Worm (Caenorhabditis elegans): ENCODE data around the gene otub-3.

Gene otub-3

DNA sequence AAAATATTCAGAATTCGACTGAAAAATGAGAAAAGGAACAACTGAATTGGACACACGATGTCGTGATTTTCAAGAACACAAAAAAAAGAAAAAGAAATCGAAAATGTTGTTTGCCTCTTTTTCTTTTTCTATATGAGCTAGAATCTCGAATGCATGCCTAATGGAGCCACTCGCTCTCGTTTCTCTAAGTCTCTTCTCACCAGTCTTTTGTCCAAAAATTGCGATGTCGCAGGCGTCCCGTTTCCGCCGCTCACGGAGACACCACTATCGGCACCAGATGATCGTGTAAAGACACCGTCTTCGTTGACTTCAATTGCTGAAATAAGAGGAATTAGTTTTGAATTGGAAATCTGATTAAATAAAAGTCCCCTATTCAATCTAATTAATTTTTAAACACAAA lies 30.6 kb downstream of the otub-3 start (continued):
- TF ChIP-seq ztf-4 (tag; optimal IDR thresholded peaks at IDR 0.05): no peak
- no peak for TF ChIP-seq R02D3.7 (tag; optimal IDR thresholded peaks at IDR 0.05)
- TF ChIP-seq lin-39 (tag; optimal IDR thresholded peaks at IDR 0.05): no peak
- no peak for TF ChIP-seq nhr-11 (tag; optimal IDR thresholded peaks at IDR 0.05)
- TF ChIP-seq ama-1 (optimal IDR thresholded peaks at IDR 0.05): no peak
- no peak for TF ChIP-seq gmeb-1 (tag; optimal IDR thresholded peaks at IDR 0.05)
- TF ChIP-seq mab-5 (tag; optimal IDR thresholded peaks at IDR 0.05): no peak
- no peak for TF ChIP-seq dmd-4 (tag; optimal IDR thresholded peaks at IDR 0.05)
- TF ChIP-seq ceh-16 (tag; optimal IDR thresholded peaks at IDR 0.05): no peak
- no peak for TF ChIP-seq nhr-237 (tag; optimal IDR thresholded peaks at IDR 0.05)

DNA sequence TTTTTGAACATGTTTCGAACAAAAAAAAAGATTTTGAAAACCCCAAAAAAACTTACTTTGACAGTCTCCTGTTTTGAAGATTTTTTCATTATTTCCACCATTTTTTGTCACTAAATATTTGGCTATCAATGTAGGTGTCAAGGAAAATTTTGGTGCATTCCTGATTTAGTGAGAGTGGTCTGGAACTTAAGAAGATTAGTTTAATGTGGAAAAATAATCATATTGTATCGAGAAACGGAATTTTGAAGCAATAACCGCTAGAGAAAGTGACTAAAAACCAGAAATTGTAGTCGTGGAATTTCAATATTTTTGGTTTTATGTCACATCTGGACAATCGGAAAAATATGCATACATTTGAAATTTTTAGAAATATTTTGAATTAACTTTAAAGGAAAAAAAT lies 33.9 kb downstream of the otub-3 start, which contains the start of the genes F20C5.11 and klp-11:
TSS of gene F20C5.11 (minus strand) at position 101 of the 400 bp plus-strand sequence.
TSS of gene klp-11 (minus strand) at position 171 of the 400 bp plus-strand sequence.
- TF ChIP-seq fos-1 (tag; optimal IDR thresholded peaks at IDR 0.05) (no peak), ama-1 (optimal IDR thresholded peaks at IDR 0.05) (no peak), ceh-82 (tag; optimal IDR thresholded peaks at IDR 0.05) (no peak), ZK546.5 (tag; optimal IDR thresholded peaks at IDR 0.05) (no peak), alr-1 (tag; optimal IDR thresholded peaks at IDR 0.05) (no peak), unc-62 (GFP tag; optimal IDR thresholded peaks at IDR 0.05) (no peak), ztf-4 (tag; optimal IDR thresholded peaks at IDR 0.05) (no peak), nhr-23 (tag; optimal IDR thresholded peaks at IDR 0.05) (no peak), Y55F3AM.14 (GFP tag; optimal IDR thresholded peaks at IDR 0.05) (no peak), nhr-6 (tag; optimal IDR thresholded peaks at IDR 0.05) (no peak), peb-1 (tag; optimal IDR thresholded peaks at IDR 0.05) (no peak)

ce11 chrIV:8762471-8762870 lies 34.5 kb downstream of the otub-3 start:
- peak; percentile 76 for TF ChIP-seq nhr-6 (tag; optimal IDR thresholded peaks at IDR 0.05)
- TF ChIP-seq nhr-12 (tag; optimal IDR thresholded peaks at IDR 0.05): no peak
- TF ChIP-seq mab-5 (tag; optimal IDR thresholded peaks at IDR 0.05): peak; percentile 0
- TF ChIP-seq alr-1 (tag; optimal IDR thresholded peaks at IDR 0.05): no peak
- TF ChIP-seq nhr-25 (tag; optimal IDR thresholded peaks at IDR 0.05): no peak
- no peak for TF ChIP-seq mdl-1 (tag; optimal IDR thresholded peaks at IDR 0.05)
- no peak for TF ChIP-seq crh-2 (tag; optimal IDR thresholded peaks at IDR 0.05)
- no peak for TF ChIP-seq sma-3 (GFP tag; optimal IDR thresholded peaks at IDR 0.05)
- peak; percentile 40 to 71 for TF ChIP-seq lsy-2 (tag; optimal IDR thresholded peaks at IDR 0.05)
- peak; percentile 93 for TF ChIP-seq unc-55 (GFP tag; optimal IDR thresholded peaks at IDR 0.05)
- TF ChIP-seq skn-1 (tag; optimal IDR thresholded peaks at IDR 0.05): no peak
- TF ChIP-seq lin-39 (tag; optimal IDR thresholded peaks at IDR 0.05): no peak
- no peak for TF ChIP-seq blmp-1 (tag; optimal IDR thresholded peaks at IDR 0.05; ENCODE audit: insufficient read depth)
- TF ChIP-seq peb-1 (tag; optimal IDR thresholded peaks at IDR 0.05): no peak
- TF ChIP-seq lin-13 (GFP tag; optimal IDR thresholded peaks at IDR 0.05): peak; percentile 43
- peak; percentile 49 for TF ChIP-seq zag-1 (tag; optimal IDR thresholded peaks at IDR 0.05)
- TF ChIP-seq egl-27 (tag; optimal IDR thresholded peaks at IDR 0.05): no peak
- TF ChIP-seq unc-62 (GFP tag; optimal IDR thresholded peaks at IDR 0.05): no peak
- TF ChIP-seq R02D3.7 (tag; optimal IDR thresholded peaks at IDR 0.05): no peak
- TF ChIP-seq nhr-11 (tag; optimal IDR thresholded peaks at IDR 0.05): no peak
- TF ChIP-seq elt-3 (tag; optimal IDR thresholded peaks at IDR 0.05): no peak
- peak; percentile 49 for TF ChIP-seq F13H6.1 (tag; optimal IDR thresholded peaks at IDR 0.05)
- peak; percentile 62 for TF ChIP-seq sma-9 (GFP tag; optimal IDR thresholded peaks at IDR 0.05)
- no peak for TF ChIP-seq sma-9 (tag; optimal IDR thresholded peaks at IDR 0.05)
- no peak for TF ChIP-seq ceh-16 (tag; optimal IDR thresholded peaks at IDR 0.05)
- peak; percentile 66 for TF ChIP-seq nhr-129 (tag; optimal IDR thresholded peaks at IDR 0.05)
- TF ChIP-seq aly-2 (tag; optimal IDR thresholded peaks at IDR 0.05): no peak
- no peak for TF ChIP-seq dmd-4 (tag; optimal IDR thresholded peaks at IDR 0.05)
- TF ChIP-seq elt-1 (tag; optimal IDR thresholded peaks at IDR 0.05): no peak
- no peak for TF ChIP-seq nhr-10 (tag; optimal IDR thresholded peaks at IDR 0.05)
- TF ChIP-seq fos-1 (tag; optimal IDR thresholded peaks at IDR 0.05): no peak
- TF ChIP-seq Y55F3AM.14 (GFP tag; optimal IDR thresholded peaks at IDR 0.05): no peak
- TF ChIP-seq ceh-82 (tag; optimal IDR thresholded peaks at IDR 0.05): no peak
- no peak for TF ChIP-seq ZK546.5 (tag; optimal IDR thresholded peaks at IDR 0.05)
- TF ChIP-seq snpc-4 (tag; optimal IDR thresholded peaks at IDR 0.05): no peak
- TF ChIP-seq nhr-21 (tag; optimal IDR thresholded peaks at IDR 0.05): no peak
- TF ChIP-seq unc-39 (tag; optimal IDR thresholded peaks at IDR 0.05): no peak
- no peak for TF ChIP-seq ztf-4 (tag; optimal IDR thresholded peaks at IDR 0.05)
- TF ChIP-seq ztf-11 (tag; optimal IDR thresholded peaks at IDR 0.05): no peak
- TF ChIP-seq nhr-237 (tag; optimal IDR thresholded peaks at IDR 0.05): no peak
- TF ChIP-seq ztf-1 (GFP tag; conservative IDR thresholded peaks at IDR 0.05): no peak
- TF ChIP-seq nhr-77 (tag; optimal IDR thresholded peaks at IDR 0.05): no peak
- TF ChIP-seq nhr-23 (tag; optimal IDR thresholded peaks at IDR 0.05): no peak
- TF ChIP-seq gmeb-1 (tag; optimal IDR thresholded peaks at IDR 0.05): no peak
- TF ChIP-seq lin-11 (tag; optimal IDR thresholded peaks at IDR 0.05): no peak
- peak; percentile 50 for TF ChIP-seq sem-4 (tag; optimal IDR thresholded peaks at IDR 0.05)
- no peak for TF ChIP-seq ama-1 (optimal IDR thresholded peaks at IDR 0.05)
- peak; percentile 84 for TF ChIP-seq C34F6.9 (tag; optimal IDR thresholded peaks at IDR 0.05)
- no peak for TF ChIP-seq mbf-1 (tag; optimal IDR thresholded peaks at IDR 0.05)

All from whole organism, L2 larva.